Fruit fly (Drosophila melanogaster): ENCODE measurements around the gene Nmnat.

Gene Nmnat

dm6 chr3R:24905959-24906634, 38.9 kb upstream of the Nmnat start, which contains the start of gene CG13643 (continued):
- TF ChIP-seq CG4617 (GFP tag; optimal IDR thresholded peaks at IDR 0.05; ENCODE audit: borderline replicate concordance) (no peak), CG8478 (optimal IDR thresholded peaks at IDR 0.05) (no peak), fd3F (GFP tag; optimal IDR thresholded peaks at IDR 0.05) (peak; percentile 11), CG9797 (GFP tag; optimal IDR thresholded peaks at IDR 0.05) (no peak), oc (tag; optimal IDR thresholded peaks at IDR 0.05) (no peak), Mrtf (GFP tag; IDR thresholded peaks at IDR 0.05) (no peak), Stat92E (GFP tag; optimal IDR thresholded peaks at IDR 0.05) (no peak), Lhr (GFP tag; optimal IDR thresholded peaks at IDR 0.05) (no peak), Jarid2 (GFP tag; optimal IDR thresholded peaks at IDR 0.05) (no peak), D19B (GFP tag; optimal IDR thresholded peaks at IDR 0.05) (no peak), gem (tag; optimal IDR thresholded peaks at IDR 0.05) (no peak), CG15269 (tag; optimal IDR thresholded peaks at IDR 0.05) (peak; percentile 67), da (GFP tag; optimal IDR thresholded peaks at IDR 0.05) (no peak), Ssrp (tag; optimal IDR thresholded peaks at IDR 0.05) (no peak), Drgx (GFP tag; IDR thresholded peaks at IDR 0.05) (no peak; the same call in 1 of the 2 replicates), tna (GFP tag; IDR thresholded peaks at IDR 0.05; ENCODE audit: partially characterized antibody) (no peak), prd (optimal IDR thresholded peaks at IDR 0.05) (no peak), prd (GFP tag; IDR thresholded peaks at IDR 0.05) (0 out of 3 replicates have a peak, but pooled peaks have one; percentile 9), Adf1 (GFP tag; IDR thresholded peaks at IDR 0.05) (peak; percentile 34; the same call in 1 of the 2 replicates), vvl (GFP tag; IDR thresholded peaks at IDR 0.05) (no peak), CG7372 (GFP tag; IDR thresholded peaks at IDR 0.05) (peak; percentile 80), wor (GFP tag; IDR thresholded peaks at IDR 0.05) (no peak), nmo (GFP tag; optimal IDR thresholded peaks at IDR 0.05) (peak; percentile 45), CG11723 (GFP tag; optimal IDR thresholded peaks at IDR 0.05) (no peak), lmd (GFP tag; IDR thresholded peaks at IDR 0.05) (peak; percentile 15; the same call in 1 of the 2 replicates), tll (GFP tag; optimal IDR thresholded peaks at IDR 0.05) (no peak), CG12659 (GFP tag; optimal IDR thresholded peaks at IDR 0.05) (peak; percentile 24), ind (GFP tag; optimal IDR thresholded peaks at IDR 0.05) (no peak)

- no peak for TF ChIP-seq scrt (GFP tag; optimal IDR thresholded peaks at IDR 0.05)
- TF ChIP-seq crol (GFP tag; IDR thresholded peaks at IDR 0.05): no peak
- peak; percentile 46; the same call in 1 of the 2 replicates for TF ChIP-seq Drgx (GFP tag; IDR thresholded peaks at IDR 0.05)
- TF ChIP-seq CG11085 (GFP tag; IDR thresholded peaks at IDR 0.05): no peak
- TF ChIP-seq CG7372 (GFP tag; IDR thresholded peaks at IDR 0.05): 0 out of 2 replicates have a peak, but pooled peaks have one; percentile 1
- no peak for TF ChIP-seq kah (GFP tag; optimal IDR thresholded peaks at IDR 0.05)
- TF ChIP-seq peb (GFP tag; IDR thresholded peaks at IDR 0.05): no peak
- no peak for TF ChIP-seq dm (GFP tag; optimal IDR thresholded peaks at IDR 0.05)
- peak; percentile 35 for TF ChIP-seq sens (GFP tag)
- TF ChIP-seq salm (tag; optimal IDR thresholded peaks at IDR 0.05): no peak
Measured at dm6 chr3R:24906648-24907047, 38.4 kb upstream of the Nmnat start.

- TF ChIP-seq CG9727 (GFP tag; optimal IDR thresholded peaks at IDR 0.05): no peak
- TF ChIP-seq Drgx (GFP tag; IDR thresholded peaks at IDR 0.05): peak; percentile 28; the same call in 1 of the 2 replicates
- no peak for TF ChIP-seq NC2α (GFP tag; optimal IDR thresholded peaks at IDR 0.05)
Measured at dm6 chr3R:24908034-24908433, 37.0 kb upstream of the Nmnat start.
